Fruit fly (Drosophila melanogaster): ENCODE results near the gene pst.

dm6 chr3L:7313559-7314132, 46.4 kb downstream of the pst start:
- no peak for TF ChIP-seq ab (GFP tag; optimal IDR thresholded peaks at IDR 0.05)
- no peak for TF ChIP-seq MBD-R2 (GFP tag; IDR thresholded peaks at IDR 0.05)
- TF ChIP-seq schlank (tag; optimal IDR thresholded peaks at IDR 0.05): no peak

Data from whole organism, embryonic.